Fruit fly (Drosophila melanogaster) whole organism, prepupa: ENCODE results near the gene CG46458.

Experiments used
- Blimp-1 ChIP-seq: fragments of 200-800 bp; sonication (Bioruptor generic); optimal IDR thresholded peaks from 3 replicates; lab custom pipeline; 2017; ENCODE audit warnings: missing biosample characterization, missing genetic modification characterization, mild to moderate bottlenecking, moderate library complexity, missing genetic modification reagents
- CG10631 ChIP-seq: fragments of 200-800 bp; sonication (Bioruptor generic); optimal IDR thresholded peaks from 2 replicates; lab custom pipeline; 2016; ENCODE audit warnings: missing biosample characterization, missing genetic modification characterization
- CG10669 ChIP-seq: fragments of 200-800 bp; sonication (Bioruptor generic); optimal IDR thresholded peaks from 3 replicates; lab custom pipeline; 2018; ENCODE audit warnings: missing biosample characterization, mild to moderate bottlenecking, missing genetic modification characterization, moderate library complexity
- CG11294 ChIP-seq: fragments of 200-800 bp; sonication (Bioruptor generic); IDR thresholded peaks from 2 replicates; pipeline ENCODE4 v1.3.6; 2022; ENCODE audit warnings: missing biosample characterization, missing genetic modification characterization
- CG11902 ChIP-seq: fragments of 200-800 bp; sonication (Bioruptor generic); optimal IDR thresholded peaks from 3 replicates; lab custom pipeline; 2016; ENCODE audit warnings: missing biosample characterization, missing genetic modification characterization
- CG15336 ChIP-seq: fragments of 200-800 bp; sonication (Bioruptor generic); IDR thresholded peaks from 2 replicates; pipeline ENCODE4 v1.3.6; 2022; ENCODE audit warnings: missing biosample characterization, missing genetic modification characterization
- CG1621 ChIP-seq: fragments of 200-800 bp; sonication (Bioruptor generic); optimal IDR thresholded peaks from 3 replicates; lab custom pipeline; 2018; ENCODE audit warnings: missing biosample characterization, mild to moderate bottlenecking, missing genetic modification characterization
- CG16779 ChIP-seq: fragments of 200-800 bp; sonication (Bioruptor generic); optimal IDR thresholded peaks from 3 replicates; lab custom pipeline; 2017; ENCODE audit warnings: missing biosample characterization, mild to moderate bottlenecking, missing genetic modification characterization
- CG3032 ChIP-seq: fragments of 200-800 bp; optimal IDR thresholded peaks from 2 replicates; lab custom pipeline; 2019; ENCODE audit warnings: missing biosample characterization, mild to moderate bottlenecking, missing genetic modification characterization, moderate library complexity
- CG31627 ChIP-seq: fragments of 200-800 bp; sonication (Bioruptor generic); optimal IDR thresholded peaks from 3 replicates; lab custom pipeline; 2016; ENCODE audit warnings: missing biosample characterization, missing genetic modification characterization
- CG4318 ChIP-seq: fragments of 200-800 bp; sonication (Bioruptor generic); optimal IDR thresholded peaks from 3 replicates; lab custom pipeline; 2017; ENCODE audit warnings: missing biosample characterization, mild to moderate bottlenecking, missing genetic modification characterization
- CG6276 ChIP-seq: fragments of 200-800 bp; sonication (Bioruptor generic); optimal IDR thresholded peaks from 2 replicates; lab custom pipeline; 2017; ENCODE audit warnings: missing biosample characterization, mild to moderate bottlenecking, missing genetic modification characterization
- CG6792 ChIP-seq: fragments of 200-800 bp; sonication (Bioruptor generic); optimal IDR thresholded peaks from 3 replicates; lab custom pipeline; 2016; ENCODE audit warnings: missing biosample characterization, missing genetic modification characterization
- CG6808 ChIP-seq: fragments of 200-800 bp; sonication (Bioruptor generic); optimal IDR thresholded peaks from 3 replicates; lab custom pipeline; 2017; ENCODE audit warnings: missing biosample characterization, missing genetic modification characterization, mild to moderate bottlenecking, moderate library complexity, missing genetic modification reagents
- CG6854 ChIP-seq: fragments of 200-800 bp; sonication (Bioruptor generic); optimal IDR thresholded peaks from 2 replicates; lab custom pipeline; 2017; ENCODE audit warnings: missing biosample characterization, mild to moderate bottlenecking, missing genetic modification characterization
- CG7368 ChIP-seq: fragments of 200-800 bp; sonication (Bioruptor generic); optimal IDR thresholded peaks from 3 replicates; lab custom pipeline; 2016; ENCODE audit warnings: missing biosample characterization, missing genetic modification characterization
- CG8119 ChIP-seq: fragments of 200-800 bp; sonication (Bioruptor generic); IDR thresholded peaks from 3 replicates; pipeline ENCODE4 v1.3.6; 2022; ENCODE audit warnings: missing biosample characterization, missing genetic modification characterization
- CG8319 ChIP-seq: fragments of 200-800 bp; sonication (Bioruptor generic); optimal IDR thresholded peaks from 3 replicates; lab custom pipeline; 2016; ENCODE audit warnings: missing biosample characterization, missing genetic modification characterization
- CG8632 ChIP-seq: fragments of 200-800 bp; sonication (Bioruptor generic); optimal IDR thresholded peaks from 3 replicates; lab custom pipeline; 2016; ENCODE audit warnings: missing biosample characterization, missing genetic modification characterization
- CG9139 ChIP-seq: fragments of 200-800 bp; sonication (Bioruptor generic); optimal IDR thresholded peaks from 3 replicates; lab custom pipeline; 2017; ENCODE audit warnings: missing biosample characterization, mild to moderate bottlenecking, missing genetic modification characterization
- Eip75B ChIP-seq: fragments of 200-800 bp; sonication (Bioruptor generic); optimal IDR thresholded peaks from 3 replicates; lab custom pipeline; 2016; ENCODE audit warnings: missing biosample characterization, missing genetic modification characterization
- Eip78C ChIP-seq: fragments of 200-800 bp; sonication (Bioruptor generic); peaks from one replicate; lab custom pipeline; 2016; ENCODE audit warnings: missing biosample characterization, missing genetic modification characterization
- Ets21C ChIP-seq: fragments of 200-800 bp; sonication (Bioruptor generic); optimal IDR thresholded peaks from 3 replicates; lab custom pipeline; 2016; ENCODE audit warnings: missing biosample characterization, missing genetic modification characterization
- Ets96B ChIP-seq: fragments of 200-800 bp; optimal IDR thresholded peaks from 2 replicates; lab custom pipeline; 2019; ENCODE audit warnings: missing biosample characterization, mild to moderate bottlenecking, missing genetic modification characterization, moderate library complexity
- Gug ChIP-seq: fragments of 200-800 bp; sonication (Bioruptor generic); IDR thresholded peaks from 2 replicates; pipeline ENCODE4 v1.3.6; 2022; ENCODE audit warnings: missing biosample characterization, missing genetic modification characterization
- Hr39 ChIP-seq: fragments of 200-800 bp; sonication (Bioruptor generic); optimal IDR thresholded peaks from 2 replicates; lab custom pipeline; 2016; ENCODE audit warnings: missing biosample characterization, missing genetic modification characterization
- Hr4 ChIP-seq: fragments of 200-800 bp; sonication (Bioruptor generic); optimal IDR thresholded peaks from 3 replicates; lab custom pipeline; 2016; ENCODE audit warnings: missing biosample characterization, missing genetic modification characterization
- Lpt ChIP-seq: fragments of 200-800 bp; sonication (Bioruptor generic); optimal IDR thresholded peaks from 3 replicates; lab custom pipeline; 2016; ENCODE audit warnings: missing biosample characterization, missing genetic modification characterization
- Met ChIP-seq: fragments of 200-800 bp; sonication (Bioruptor generic); optimal IDR thresholded peaks from 3 replicates; lab custom pipeline; 2016; ENCODE audit warnings: missing biosample characterization, missing genetic modification characterization
- OdsH ChIP-seq: fragments of 200-800 bp; sonication (Bioruptor generic); optimal IDR thresholded peaks from 3 replicates; lab custom pipeline; 2016; ENCODE audit warnings: missing biosample characterization, missing genetic modification characterization
- Smox ChIP-seq: fragments of 200-800 bp; sonication (Bioruptor generic); optimal IDR thresholded peaks from 3 replicates; lab custom pipeline; 2016; ENCODE audit warnings: missing biosample characterization, missing genetic modification characterization
- Sox102F ChIP-seq: fragments of 200-800 bp; sonication (Bioruptor generic); optimal IDR thresholded peaks from 2 replicates; lab custom pipeline; 2016; ENCODE audit warnings: missing biosample characterization, mild to moderate bottlenecking, missing genetic modification characterization
- Sox14 ChIP-seq: fragments of 200-800 bp; sonication (Bioruptor generic); optimal IDR thresholded peaks from 3 replicates; lab custom pipeline; 2016; ENCODE audit warnings: missing biosample characterization, missing genetic modification characterization
- Sox15 ChIP-seq: fragments of 200-800 bp; sonication (Bioruptor generic); optimal IDR thresholded peaks from 3 replicates; lab custom pipeline; 2016; ENCODE audit warnings: missing biosample characterization, missing genetic modification characterization
- achi ChIP-seq: fragments of 200-800 bp; sonication (Bioruptor generic); optimal IDR thresholded peaks from 3 replicates; lab custom pipeline; 2016; ENCODE audit warnings: missing biosample characterization, missing genetic modification characterization
- acj6 ChIP-seq: fragments of 200-800 bp; sonication (Bioruptor generic); optimal IDR thresholded peaks from 3 replicates; lab custom pipeline; 2016; ENCODE audit warnings: missing biosample characterization, missing genetic modification characterization
- cyc ChIP-seq: fragments of 200-800 bp; sonication (Bioruptor generic); optimal IDR thresholded peaks from 3 replicates; lab custom pipeline; 2016; ENCODE audit warnings: missing biosample characterization, missing genetic modification characterization
- dac ChIP-seq: fragments of 200-800 bp; sonication (Bioruptor generic); optimal IDR thresholded peaks from 2 replicates; lab custom pipeline; 2017; ENCODE audit warnings: missing biosample characterization, mild to moderate bottlenecking, missing genetic modification characterization
- dsx ChIP-seq: fragments of 200-800 bp; optimal IDR thresholded peaks from 3 replicates; lab custom pipeline; 2019; ENCODE audit warnings: missing biosample characterization, mild to moderate bottlenecking, missing genetic modification characterization, moderate library complexity; ENCODE audit not compliant: poor library complexity, severe bottlenecking
- esn ChIP-seq: fragments of 200-800 bp; sonication (Bioruptor generic); optimal IDR thresholded peaks from 2 replicates; lab custom pipeline; 2016; ENCODE audit warnings: missing biosample characterization, mild to moderate bottlenecking, missing genetic modification characterization, moderate library complexity
- fd59A ChIP-seq: fragments of 200-800 bp; sonication (Bioruptor generic); optimal IDR thresholded peaks from 2 replicates; lab custom pipeline; 2017; ENCODE audit warnings: missing biosample characterization, mild to moderate bottlenecking, missing genetic modification characterization, missing genetic modification reagents
- fd85E ChIP-seq: fragments of 200-800 bp; sonication (Bioruptor generic); optimal IDR thresholded peaks from 3 replicates; lab custom pipeline; 2016; ENCODE audit warnings: missing biosample characterization, missing genetic modification characterization
- lz ChIP-seq: fragments of 200-800 bp; sonication (Bioruptor generic); optimal IDR thresholded peaks from 3 replicates; lab custom pipeline; 2016; ENCODE audit warnings: missing biosample characterization, missing genetic modification characterization
- spab ChIP-seq: fragments of 200-800 bp; sonication (Bioruptor generic); optimal IDR thresholded peaks from 2 replicates; lab custom pipeline; 2017; ENCODE audit warnings: missing biosample characterization, mild to moderate bottlenecking, missing genetic modification characterization, missing genetic modification reagents
- ss ChIP-seq, 2 experiments: fragments of 200-800 bp; sonication (Bioruptor generic); optimal IDR thresholded peaks; 2 replicates in 1 of 2; 3 replicates in 1 of 2; lab custom pipeline; 2017 to 2018; ENCODE audit warnings: mild to moderate bottlenecking in 2 of 2, missing biosample characterization in 2 of 2, missing genetic modification characterization in 2 of 2, moderate library complexity in 1 of 2
- vri ChIP-seq: fragments of 200-800 bp; sonication (Bioruptor generic); optimal IDR thresholded peaks from 3 replicates; lab custom pipeline; 2016; ENCODE audit warnings: missing biosample characterization, mild to moderate bottlenecking, missing genetic modification characterization

CG46458 gene

dm6 chr3R:6950111-6950699, 8.0 kb downstream of the CG46458 start (continued):
- TF ChIP-seq CG31627 (peak; percentile 80), CG8319 (GFP tag; lab: Kevin White, UChicago) (no peak), Hr4 (GFP tag; lab: Kevin White, UChicago) (peak; percentile 71), Smox (GFP tag; lab: Kevin White, UChicago) (peak; percentile 79), Eip78C (GFP tag; lab: Kevin White, UChicago) (peak; percentile 89), Sox102F (GFP tag; lab: Kevin White, UChicago) (peak; percentile 74), Hr39 (GFP tag; lab: Kevin White, UChicago) (peak; percentile 77), CG11902 (no peak), CG15336 (GFP tag; lab: Robert Waterston, UW) (peak; percentile 67), fd59A (GFP tag; lab: Kevin White, UChicago) (no peak), CG6808 (no peak), Sox14 (GFP tag; lab: Kevin White, UChicago) (peak; percentile 71), acj6 (GFP tag; lab: Kevin White, UChicago) (peak; percentile 56), achi (peak; percentile 67), Eip75B (GFP tag; lab: Kevin White, UChicago) (peak; percentile 38), CG11294 (GFP tag; lab: Robert Waterston, UW) (no peak), CG16779 (no peak), CG1621 (tag; lab: Kevin White, UChicago) (no peak), cyc (GFP tag; lab: Kevin White, UChicago) (peak; percentile 70), spab (GFP tag; lab: Kevin White, UChicago) (no peak), CG10631 (GFP tag; lab: Kevin White, UChicago) (peak; percentile 64), CG9139 (GFP tag; lab: Kevin White, UChicago) (no peak), vri (GFP tag; lab: Kevin White, UChicago) (peak; percentile 40), OdsH (GFP tag; lab: Kevin White, UChicago) (peak; percentile 58), CG6792 (GFP tag; lab: Kevin White, UChicago) (peak; percentile 53), Ets96B (tag; lab: Kevin White, UChicago) (no peak), ss (GFP tag; optimal IDR thresholded peaks at IDR 0.05; lab: Kevin White, UChicago) (no peak), CG8632 (GFP tag; lab: Kevin White, UChicago) (peak; percentile 13), esn (peak; percentile 80), Gug (peak; percentile 34; the same call in 1 of the 2 replicates), fd85E (no peak)
- TF ChIP-seq, all 60 proteins: peak for 40

dm6 chr3R:6948954-6949708, 9.0 kb downstream of the CG46458 start:
- TF ChIP-seq CG8119 (GFP tag; lab: Robert Waterston, UW), result no peak
- TF ChIP-seq CG8632 (GFP tag; lab: Kevin White, UChicago), result no peak
- TF ChIP-seq lz, result peak; percentile 0
- no peak for TF ChIP-seq Lpt (GFP tag; lab: Kevin White, UChicago)
- no peak for TF ChIP-seq cyc (GFP tag; lab: Kevin White, UChicago)
- TF ChIP-seq CG7368, result no peak
- no peak for TF ChIP-seq CG6792 (GFP tag; lab: Kevin White, UChicago)
- TF ChIP-seq CG3032 (tag; lab: Kevin White, UChicago), result no peak
- TF ChIP-seq CG6276 (GFP tag; lab: Kevin White, UChicago), result no peak
- TF ChIP-seq fd85E, result no peak
- TF ChIP-seq Met (GFP tag; lab: Kevin White, UChicago), result peak; percentile 43
- no peak for TF ChIP-seq ss (GFP tag; optimal IDR thresholded peaks at IDR 0.05; lab: Kevin White, UChicago)
- no peak for TF ChIP-seq Gug
- TF ChIP-seq CG10669 (GFP tag; lab: Kevin White, UChicago), result no peak
- TF ChIP-seq Eip75B (GFP tag; lab: Kevin White, UChicago), result peak; percentile 1
- no peak for TF ChIP-seq Ets21C (GFP tag; lab: Kevin White, UChicago)
- no peak for TF ChIP-seq Blimp-1 (GFP tag; lab: Kevin White, UChicago)
- TF ChIP-seq dsx (GFP tag; lab: Kevin White, UChicago), result no peak
- TF ChIP-seq Hr39 (GFP tag; lab: Kevin White, UChicago), result peak; percentile 14
- TF ChIP-seq CG6854 (GFP tag; lab: Kevin White, UChicago), result no peak
- TF ChIP-seq CG9139 (GFP tag; lab: Kevin White, UChicago), result no peak
- TF ChIP-seq CG8319 (GFP tag; lab: Kevin White, UChicago), result no peak
- no peak for TF ChIP-seq Ets96B (tag; lab: Kevin White, UChicago)
- no peak for TF ChIP-seq CG11294 (GFP tag; lab: Robert Waterston, UW)
- TF ChIP-seq CG1621 (tag; lab: Kevin White, UChicago), result no peak
- no peak for TF ChIP-seq Sox15 (GFP tag; lab: Kevin White, UChicago)
- no peak for TF ChIP-seq dac (GFP tag; lab: Kevin White, UChicago)
- no peak for TF ChIP-seq CG11902
- no peak for TF ChIP-seq vri (GFP tag; lab: Kevin White, UChicago)
- TF ChIP-seq Sox102F (GFP tag; lab: Kevin White, UChicago), result peak; percentile 32
- TF ChIP-seq fd59A (GFP tag; lab: Kevin White, UChicago), result no peak
- TF ChIP-seq CG4318 (GFP tag; lab: Kevin White, UChicago), result no peak
